Worm (Caenorhabditis elegans) whole organism, L2 larva: ENCODE results near the gene C56C10.9.

ENCODE experiments used
- C34F6.9 ChIP-seq: fragments of 150-350 bp; optimal IDR thresholded peaks from 2 replicates; lab custom pipeline; 2014; ENCODE audit warnings: missing biosample characterization, missing genetic modification characterization
- F13H6.1 ChIP-seq: sonication (generic microtip); optimal IDR thresholded peaks from 2 replicates; lab custom pipeline; 2016; ENCODE audit warnings: missing genetic modification characterization, missing compliant biosample characterization
- R02D3.7 ChIP-seq: fragments of 150-350 bp; optimal IDR thresholded peaks from 2 replicates; lab custom pipeline; 2014; ENCODE audit warnings: missing biosample characterization, missing genetic modification characterization
- Y55F3AM.14 ChIP-seq: fragments of 200-800 bp; sonication (Bioruptor generic); optimal IDR thresholded peaks from 2 replicates; lab custom pipeline; 2018; ENCODE audit warnings: mild to moderate bottlenecking, missing genetic modification characterization, missing compliant biosample characterization
- ZK546.5 ChIP-seq: sonication (generic microtip); optimal IDR thresholded peaks from 2 replicates; lab custom pipeline; 2017; ENCODE audit warnings: missing biosample characterization, missing genetic modification characterization
- alr-1 ChIP-seq: fragments of 150-350 bp; optimal IDR thresholded peaks from 2 replicates; lab custom pipeline; 2014; ENCODE audit warnings: missing biosample characterization, missing genetic modification characterization
- aly-2 ChIP-seq: fragments of 150-350 bp; optimal IDR thresholded peaks from 2 replicates; lab custom pipeline; 2014; ENCODE audit warnings: missing biosample characterization, missing genetic modification characterization
- ama-1 ChIP-seq: fragments of 150-350 bp; optimal IDR thresholded peaks from 2 replicates; lab custom pipeline; 2018; ENCODE audit warnings: inconsistent platforms
- blmp-1 ChIP-seq: sonication (generic microtip); optimal IDR thresholded peaks from 2 replicates; lab custom pipeline; 2017; ENCODE audit warnings: missing genetic modification characterization, mild to moderate bottlenecking, missing compliant biosample characterization, antibody characterized with exemption, moderate library complexity; ENCODE audit not compliant: insufficient read depth
- ceh-16 ChIP-seq: fragments of 150-350 bp; optimal IDR thresholded peaks from 2 replicates; lab custom pipeline; 2014; ENCODE audit warnings: missing biosample characterization, missing genetic modification characterization
- ceh-82 ChIP-seq: fragments of 150-350 bp; optimal IDR thresholded peaks from 2 replicates; lab custom pipeline; 2014; ENCODE audit warnings: missing biosample characterization, missing genetic modification characterization
- crh-2 ChIP-seq: sonication (generic microtip); optimal IDR thresholded peaks from 2 replicates; lab custom pipeline; 2017; ENCODE audit warnings: missing biosample characterization, missing genetic modification characterization
- dmd-4 ChIP-seq: sonication (generic microtip); optimal IDR thresholded peaks from 2 replicates; lab custom pipeline; 2017; ENCODE audit warnings: missing biosample characterization, missing genetic modification characterization
- egl-27 ChIP-seq: sonication (generic microtip); optimal IDR thresholded peaks from 3 replicates; lab custom pipeline; 2017; ENCODE audit warnings: missing biosample characterization, missing genetic modification reagents, missing genetic modification characterization
- elt-1 ChIP-seq: fragments of 150-350 bp; optimal IDR thresholded peaks from 2 replicates; lab custom pipeline; 2014; ENCODE audit warnings: missing biosample characterization, missing genetic modification characterization
- elt-3 ChIP-seq: sonication (generic microtip); optimal IDR thresholded peaks from 2 replicates; lab custom pipeline; 2017; ENCODE audit warnings: missing biosample characterization, missing genetic modification characterization
- fos-1 ChIP-seq: fragments of 150-350 bp; optimal IDR thresholded peaks from 2 replicates; lab custom pipeline; 2014; ENCODE audit warnings: missing biosample characterization, missing genetic modification characterization
- gmeb-1 ChIP-seq: fragments of 150-350 bp; optimal IDR thresholded peaks from 2 replicates; lab custom pipeline; 2014; ENCODE audit warnings: missing biosample characterization, missing genetic modification characterization
- lin-13 ChIP-seq: fragments of 150-350 bp; optimal IDR thresholded peaks from 2 replicates; lab custom pipeline; 2014; ENCODE audit warnings: missing biosample characterization, missing genetic modification reagents, missing genetic modification characterization
- lin-39 ChIP-seq: fragments of 150-350 bp; optimal IDR thresholded peaks from 2 replicates; lab custom pipeline; 2014; ENCODE audit warnings: missing biosample characterization, missing genetic modification reagents, missing genetic modification characterization
- lsy-2 ChIP-seq, 2 experiments: fragments of 150-350 bp in 1 of 2; sonication (generic microtip) in 1 of 2; optimal IDR thresholded peaks; 2 replicates each; lab custom pipeline; 2014 to 2017; ENCODE audit warnings: missing biosample characterization in 2 of 2, missing genetic modification characterization in 2 of 2
- mab-5 ChIP-seq: fragments of 150-350 bp; optimal IDR thresholded peaks from 2 replicates; lab custom pipeline; 2014; ENCODE audit warnings: missing biosample characterization, missing genetic modification characterization
- mbf-1 ChIP-seq: sonication (generic microtip); optimal IDR thresholded peaks from 2 replicates; lab custom pipeline; 2017; ENCODE audit warnings: missing biosample characterization, missing genetic modification characterization
- mdl-1 ChIP-seq, 2 experiments: fragments of 150-350 bp in 1 of 2; sonication (generic microtip) in 1 of 2; optimal IDR thresholded peaks; 2 replicates each; lab custom pipeline; 2017; ENCODE audit warnings: missing biosample characterization in 2 of 2, missing genetic modification characterization in 2 of 2
- nhr-10 ChIP-seq: sonication (generic microtip); optimal IDR thresholded peaks from 2 replicates; lab custom pipeline; 2017; ENCODE audit warnings: missing biosample characterization, missing genetic modification characterization
- nhr-11 ChIP-seq: fragments of 150-350 bp; optimal IDR thresholded peaks from 2 replicates; lab custom pipeline; 2014; ENCODE audit warnings: missing biosample characterization, missing genetic modification characterization
- nhr-21 ChIP-seq: fragments of 150-350 bp; optimal IDR thresholded peaks from 2 replicates; lab custom pipeline; 2014; ENCODE audit warnings: missing biosample characterization, missing genetic modification characterization
- nhr-23 ChIP-seq: fragments of 150-350 bp; optimal IDR thresholded peaks from 2 replicates; lab custom pipeline; 2014; ENCODE audit warnings: missing biosample characterization, missing genetic modification reagents, missing genetic modification characterization
- nhr-237 ChIP-seq: fragments of 150-350 bp; optimal IDR thresholded peaks from 2 replicates; lab custom pipeline; 2014; ENCODE audit warnings: missing biosample characterization, missing genetic modification characterization
- nhr-25 ChIP-seq: fragments of 150-350 bp; sonication (generic microtip); optimal IDR thresholded peaks from 3 replicates; lab custom pipeline; 2014; ENCODE audit warnings: missing biosample characterization, missing genetic modification characterization
- nhr-6 ChIP-seq: fragments of 150-350 bp; optimal IDR thresholded peaks from 2 replicates; lab custom pipeline; 2014; ENCODE audit warnings: missing biosample characterization, missing genetic modification characterization
- nhr-77 ChIP-seq: fragments of 150-350 bp; optimal IDR thresholded peaks from 2 replicates; lab custom pipeline; 2014; ENCODE audit warnings: missing biosample characterization, missing genetic modification characterization
- peb-1 ChIP-seq: fragments of 150-350 bp; optimal IDR thresholded peaks from 2 replicates; lab custom pipeline; 2014; ENCODE audit warnings: missing biosample characterization, missing genetic modification characterization
- sem-4 ChIP-seq: fragments of 150-350 bp; optimal IDR thresholded peaks from 2 replicates; lab custom pipeline; 2014; ENCODE audit warnings: missing biosample characterization, missing genetic modification reagents, missing genetic modification characterization
- skn-1 ChIP-seq: sonication (generic microtip); optimal IDR thresholded peaks from 2 replicates; lab custom pipeline; 2017; ENCODE audit warnings: missing biosample characterization, missing genetic modification characterization
- sma-3 ChIP-seq: sonication (generic microtip); optimal IDR thresholded peaks from 2 replicates; lab custom pipeline; 2016; ENCODE audit warnings: missing genetic modification reagents, missing genetic modification characterization, missing compliant biosample characterization
- sma-9 ChIP-seq, 2 experiments: fragments of 150-350 bp in 1 of 2; sonication (generic microtip) in 1 of 2; optimal IDR thresholded peaks; 2 replicates each; lab custom pipeline; 2014 to 2016; ENCODE audit warnings: missing genetic modification characterization in 2 of 2, mild to moderate bottlenecking in 1 of 2, missing biosample characterization in 1 of 2, missing compliant biosample characterization in 1 of 2, missing genetic modification reagents in 1 of 2, moderate library complexity in 1 of 2
- zag-1 ChIP-seq: fragments of 150-350 bp; optimal IDR thresholded peaks from 2 replicates; lab custom pipeline; 2014; ENCODE audit warnings: missing biosample characterization, missing genetic modification characterization
- ztf-1 ChIP-seq: fragments of 200-800 bp; sonication (Bioruptor generic); conservative IDR thresholded peaks from 2 replicates; pipeline ENCODE4 v1.3.6; 2022; ENCODE audit warnings: missing genetic modification characterization, missing compliant biosample characterization
- ztf-11 ChIP-seq: sonication (generic microtip); optimal IDR thresholded peaks from 2 replicates; lab custom pipeline; 2017; ENCODE audit warnings: missing biosample characterization, missing genetic modification characterization
- ztf-4 ChIP-seq: fragments of 150-350 bp; optimal IDR thresholded peaks from 2 replicates; lab custom pipeline; 2014; ENCODE audit warnings: missing biosample characterization, missing genetic modification characterization

Gene C56C10.9

DNA sequence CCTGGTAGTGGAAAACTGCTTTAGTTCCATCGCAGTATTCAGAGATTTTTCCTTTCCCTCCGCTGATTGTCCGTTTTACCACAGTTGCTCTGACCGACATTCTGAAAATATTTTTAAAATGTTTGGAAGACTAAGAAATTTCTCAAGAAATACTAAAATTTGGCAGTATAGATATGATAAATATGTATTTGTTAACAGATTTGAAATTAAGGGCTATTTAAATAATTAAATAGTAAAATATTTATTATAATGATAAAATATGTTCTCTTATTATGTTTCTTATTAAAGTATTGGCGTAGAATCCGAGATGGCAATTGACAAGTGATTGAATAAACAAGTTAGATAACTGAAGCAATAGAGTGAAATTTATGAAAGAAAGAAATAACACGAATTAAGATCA, 2.0 kb upstream of the C56C10.9 start, which contains the start of gene aipr-1:
Gene aipr-1, minus strand, starts transcription at position 101 of the 400 bp plus-strand sequence.
- TF ChIP-seq zag-1 (tag; lab: Kevin White, UChicago): no peak
- TF ChIP-seq nhr-6 (tag; lab: Kevin White, UChicago): no peak
- no peak for TF ChIP-seq aly-2 (tag; lab: Kevin White, UChicago)
- no peak for TF ChIP-seq mbf-1 (tag; lab: Kevin White, UChicago)
- TF ChIP-seq skn-1 (tag; lab: Kevin White, UChicago): no peak
- TF ChIP-seq ztf-4: no peak
- TF ChIP-seq nhr-23 (tag; lab: Kevin White, UChicago): no peak
- no peak for TF ChIP-seq F13H6.1 (tag; lab: Kevin White, UChicago)
- TF ChIP-seq fos-1 (tag; lab: Kevin White, UChicago): no peak
- no peak for TF ChIP-seq Y55F3AM.14 (GFP tag; lab: Kevin White, UChicago)
- TF ChIP-seq gmeb-1 (tag; lab: Kevin White, UChicago): no peak
- TF ChIP-seq sma-3 (GFP tag; lab: Kevin White, UChicago): no peak
- TF ChIP-seq alr-1 (tag; lab: Kevin White, UChicago): no peak
- no peak for TF ChIP-seq nhr-25 (tag; lab: Kevin White, UChicago)
- TF ChIP-seq ZK546.5: no peak
- TF ChIP-seq nhr-11: no peak
- no peak for TF ChIP-seq ceh-82 (tag; lab: Kevin White, UChicago)
- TF ChIP-seq ama-1 (lab: Kevin White, UChicago): no peak

DNA sequence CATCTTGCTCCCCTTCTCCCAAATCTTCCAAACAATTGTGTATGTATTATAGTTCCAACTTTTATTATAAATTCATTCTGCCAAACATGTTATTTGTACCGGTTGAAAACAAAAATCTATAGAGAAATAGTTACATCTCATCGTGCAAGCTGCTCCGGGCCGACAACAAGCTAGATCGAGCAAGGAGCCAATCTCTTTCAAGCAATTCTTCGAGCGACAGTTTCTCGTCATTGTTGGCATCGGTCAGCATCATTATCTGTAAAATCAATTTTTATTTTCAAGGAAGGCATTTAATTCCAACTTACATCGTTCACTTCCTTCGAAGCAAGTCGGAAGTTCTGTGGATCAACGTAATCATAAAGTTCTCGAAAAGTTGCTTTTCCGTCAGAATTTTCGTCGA, 1.2 kb downstream of the C56C10.9 start:
- TF ChIP-seq nhr-23 (tag; lab: Kevin White, UChicago) (no peak), C34F6.9 (no peak), nhr-10 (tag; lab: Kevin White, UChicago) (no peak), lin-39 (tag; lab: Kevin White, UChicago) (no peak), skn-1 (tag; lab: Kevin White, UChicago) (no peak), nhr-21 (tag; lab: Kevin White, UChicago) (no peak), ceh-82 (tag; lab: Kevin White, UChicago) (no peak), nhr-6 (tag; lab: Kevin White, UChicago) (no peak), nhr-11 (no peak), R02D3.7 (tag; lab: Kevin White, UChicago) (no peak), ztf-11 (tag; lab: Kevin White, UChicago) (no peak), nhr-77 (tag; lab: Kevin White, UChicago) (no peak), ceh-16 (tag; lab: Kevin White, UChicago) (no peak)

ce11 chrII:6589408-6589807, 2.7 kb downstream of the C56C10.9 start, which contains the start of gene vps-32.1:
Gene vps-32.1, plus strand, starts transcription at chrII:6589708.
- TF ChIP-seq sma-9 (GFP tag; optimal IDR thresholded peaks at IDR 0.05; lab: Kevin White, UChicago) (peak; percentile 48), sma-9 (tag; optimal IDR thresholded peaks at IDR 0.05; lab: Kevin White, UChicago) (no peak), lsy-2 (tag; optimal IDR thresholded peaks at IDR 0.05; lab: Kevin White, UChicago) (no peak), F13H6.1 (tag; lab: Kevin White, UChicago) (no peak), blmp-1 (peak; percentile 25), fos-1 (tag; lab: Kevin White, UChicago) (peak; percentile 88), crh-2 (tag; lab: Kevin White, UChicago) (peak; percentile 29)
- TF ChIP-seq, all 48 proteins: peak for 4

DNA sequence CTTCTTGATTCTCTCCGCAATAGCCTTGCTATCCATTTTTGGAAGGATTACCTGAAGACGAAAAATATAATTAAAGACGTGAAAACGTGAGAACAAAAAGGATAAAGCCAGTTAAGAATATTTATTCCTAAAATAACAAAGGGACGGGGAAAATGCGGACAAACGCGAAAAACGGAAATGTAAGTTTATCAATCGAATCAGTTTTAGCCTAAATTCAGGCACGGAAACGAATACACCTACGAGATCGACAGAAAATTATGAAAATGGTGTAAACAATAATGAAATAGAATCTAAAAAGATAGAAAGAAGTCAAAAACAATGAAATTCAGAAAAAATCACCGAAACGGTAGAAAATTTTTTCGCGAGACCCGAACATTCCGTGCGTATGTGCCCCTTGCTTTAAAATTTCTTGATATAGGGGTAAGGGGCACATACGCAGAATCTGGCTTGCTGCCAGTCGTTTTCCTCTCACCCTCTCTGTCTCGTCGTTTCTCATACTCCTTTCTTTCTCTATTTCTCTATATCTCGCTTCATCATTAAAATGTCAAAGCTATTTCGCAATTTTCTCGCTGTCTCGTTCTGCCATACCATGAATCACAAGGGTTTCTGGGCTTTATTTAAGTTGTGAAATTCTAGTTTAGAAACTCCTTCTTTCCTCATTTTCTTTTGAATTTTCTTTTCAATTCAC, 3.4 kb downstream of the C56C10.9 start, which contains the start of gene icd-1:
Gene icd-1, minus strand, starts transcription at position 51 of the 688 bp plus-strand sequence.
- TF ChIP-seq Y55F3AM.14 (GFP tag; lab: Kevin White, UChicago): peak; percentile 78
- peak; percentile 48 for TF ChIP-seq nhr-237 (tag; lab: Kevin White, UChicago)
- peak; percentile 91 for TF ChIP-seq zag-1 (tag; lab: Kevin White, UChicago)
- peak; percentile 98 for TF ChIP-seq sem-4 (tag; lab: Kevin White, UChicago)
- peak; percentile 97 for TF ChIP-seq sma-3 (GFP tag; lab: Kevin White, UChicago)
- no peak for TF ChIP-seq aly-2 (tag; lab: Kevin White, UChicago)
- peak; percentile 62 for TF ChIP-seq ceh-82 (tag; lab: Kevin White, UChicago)
- TF ChIP-seq nhr-23 (tag; lab: Kevin White, UChicago): no peak
- peak; percentile 98 for TF ChIP-seq nhr-25 (tag; lab: Kevin White, UChicago)
- no peak for TF ChIP-seq dmd-4 (tag; lab: Kevin White, UChicago)
- TF ChIP-seq ztf-4: peak; percentile 94
- peak; percentile 73 for TF ChIP-seq nhr-10 (tag; lab: Kevin White, UChicago)
- TF ChIP-seq peb-1: no peak
- TF ChIP-seq ama-1 (lab: Kevin White, UChicago): peak; percentile 24
- peak; percentile 97 for TF ChIP-seq C34F6.9
- peak; percentile 76 to 82 for TF ChIP-seq mdl-1 (tag; optimal IDR thresholded peaks at IDR 0.05; lab: Kevin White, UChicago)
- peak; percentile 57 for TF ChIP-seq nhr-11
- TF ChIP-seq gmeb-1 (tag; lab: Kevin White, UChicago): peak; percentile 87
- peak; percentile 88 to 96 for TF ChIP-seq lsy-2 (tag; optimal IDR thresholded peaks at IDR 0.05; lab: Kevin White, UChicago)
- no peak for TF ChIP-seq ztf-1 (GFP tag; lab: Robert Waterston, UW)
- TF ChIP-seq mab-5 (tag; lab: Kevin White, UChicago): peak; percentile 93
- peak; percentile 93 for TF ChIP-seq lin-13 (GFP tag; lab: Kevin White, UChicago)
- TF ChIP-seq R02D3.7 (tag; lab: Kevin White, UChicago): peak; percentile 38
- peak; percentile 58 for TF ChIP-seq ztf-11 (tag; lab: Kevin White, UChicago)
- TF ChIP-seq skn-1 (tag; lab: Kevin White, UChicago): peak; percentile 67
- TF ChIP-seq elt-1 (tag; lab: Kevin White, UChicago): no peak
- TF ChIP-seq crh-2 (tag; lab: Kevin White, UChicago): peak; percentile 97
- TF ChIP-seq nhr-21 (tag; lab: Kevin White, UChicago): peak; percentile 96
- TF ChIP-seq fos-1 (tag; lab: Kevin White, UChicago): peak; percentile 97
- TF ChIP-seq elt-3 (tag; lab: Kevin White, UChicago): no peak
- TF ChIP-seq egl-27 (tag; lab: Kevin White, UChicago): peak; percentile 94
- no peak for TF ChIP-seq mbf-1 (tag; lab: Kevin White, UChicago)
- TF ChIP-seq nhr-77 (tag; lab: Kevin White, UChicago): no peak
